Fruit fly (Drosophila melanogaster) whole organism, embryonic: ENCODE measurements around the gene Oatp74D.

Experiments used
- Blimp-1 ChIP-seq: fragments of 200-800 bp; sonication (Bioruptor generic); optimal IDR thresholded peaks from 3 replicates; lab custom pipeline; 2018; ENCODE audit warnings: missing biosample characterization, missing genetic modification characterization, mild to moderate bottlenecking, moderate library complexity, missing genetic modification reagents
- CG10366 ChIP-seq: fragments of 200-800 bp; sonication (Bioruptor generic); IDR thresholded peaks from 2 replicates; pipeline ENCODE4 v1.3.6; 2022; ENCODE audit warnings: missing biosample characterization, missing genetic modification characterization
- CG11398 ChIP-seq: fragments of 200-800 bp; sonication (Bioruptor generic); optimal IDR thresholded peaks from 2 replicates; lab custom pipeline; 2016; ENCODE audit warnings: missing biosample characterization, missing genetic modification characterization
- CG12391 ChIP-seq: fragments of 200-800 bp; sonication (Bioruptor generic); optimal IDR thresholded peaks from 3 replicates; lab custom pipeline; 2018; ENCODE audit warnings: missing biosample characterization, mild to moderate bottlenecking, missing genetic modification characterization, moderate library complexity
- CG13287 ChIP-seq: fragments of 200-800 bp; sonication (Bioruptor generic); IDR thresholded peaks from 2 replicates; pipeline ENCODE4 v1.3.6; 2022; ENCODE audit warnings: missing biosample characterization, missing genetic modification characterization; ENCODE audit not compliant: partially characterized antibody
- CG14441 ChIP-seq: fragments of 200-800 bp; sonication (Bioruptor generic); IDR thresholded peaks from 2 replicates; pipeline ENCODE4 v1.3.6; 2022; ENCODE audit warnings: missing biosample characterization, missing genetic modification characterization
- CG18599 ChIP-seq: fragments of 200-800 bp; sonication (Bioruptor generic); optimal IDR thresholded peaks from 3 replicates; lab custom pipeline; 2017; ENCODE audit warnings: missing biosample characterization, missing genetic modification characterization, mild to moderate bottlenecking, moderate library complexity, missing genetic modification reagents
- CG3407 ChIP-seq: fragments of 200-800 bp; sonication (Bioruptor generic); optimal IDR thresholded peaks from 2 replicates; lab custom pipeline; 2018; ENCODE audit warnings: missing biosample characterization, mild to moderate bottlenecking, missing genetic modification characterization
- CG34422 ChIP-seq: fragments of 200-800 bp; sonication (Bioruptor generic); IDR thresholded peaks from 3 replicates; pipeline ENCODE4 v1.3.6; 2022; ENCODE audit warnings: missing biosample characterization, missing genetic modification characterization
- CG7987 ChIP-seq: fragments of 200-800 bp; sonication (Bioruptor generic); optimal IDR thresholded peaks from 2 replicates; lab custom pipeline; 2018; ENCODE audit warnings: missing biosample characterization, mild to moderate bottlenecking, missing genetic modification characterization, moderate library complexity
- CG8944 ChIP-seq: fragments of 200-800 bp; sonication (Bioruptor generic); optimal IDR thresholded peaks from 3 replicates; lab custom pipeline; 2016; ENCODE audit warnings: missing biosample characterization, missing genetic modification characterization
- Eip74EF ChIP-seq, 2 experiments: fragments of 200-800 bp in 1 of 2; fragments of >200 bp in 1 of 2; sonication (Bioruptor generic) in 1 of 2; optimal IDR thresholded peaks; 2 replicates each; lab custom pipeline; 2017 to 2019; ENCODE audit warnings: missing biosample characterization in 2 of 2, missing genetic modification characterization in 2 of 2, mild to moderate bottlenecking in 1 of 2, moderate library complexity in 1 of 2
- Hand ChIP-seq: fragments of 200-800 bp; sonication (Bioruptor generic); optimal IDR thresholded peaks from 2 replicates; lab custom pipeline; 2017; ENCODE audit warnings: mild to moderate bottlenecking, missing biosample characterization, missing genetic modification reagents, missing genetic modification characterization
- Hmr ChIP-seq: fragments of 200-800 bp; sonication (Bioruptor generic); optimal IDR thresholded peaks from 3 replicates; lab custom pipeline; 2017; ENCODE audit warnings: mild to moderate bottlenecking, missing biosample characterization, missing genetic modification reagents, missing genetic modification characterization
- Kr ChIP-seq: fragments of 200-800 bp; sonication (Bioruptor generic); optimal IDR thresholded peaks from 2 replicates; lab custom pipeline; 2017; ENCODE audit warnings: missing biosample characterization, mild to moderate bottlenecking, missing genetic modification characterization
- NC2β ChIP-seq: fragments of 200-800 bp; sonication (Bioruptor generic); optimal IDR thresholded peaks from 2 replicates; lab custom pipeline; 2016; ENCODE audit warnings: missing biosample characterization, missing genetic modification characterization
- Neu2 ChIP-seq: fragments of 200-800 bp; sonication (Bioruptor generic); optimal IDR thresholded peaks from 3 replicates; lab custom pipeline; 2016; ENCODE audit warnings: missing biosample characterization, missing genetic modification characterization, borderline replicate concordance
- Oli ChIP-seq: fragments of 200-800 bp; sonication (Bioruptor generic); optimal IDR thresholded peaks from 2 replicates; lab custom pipeline; 2018; ENCODE audit warnings: missing biosample characterization, mild to moderate bottlenecking, missing genetic modification characterization, moderate library complexity
- Ravus ChIP-seq: fragments of 200-800 bp; sonication (Bioruptor generic); IDR thresholded peaks from 2 replicates; pipeline ENCODE4 v1.3.6; 2022; ENCODE audit warnings: missing biosample characterization, missing genetic modification characterization
- Scr ChIP-seq: fragments of 200-800 bp; sonication (Bioruptor generic); IDR thresholded peaks from 2 replicates; pipeline ENCODE4 v1.3.6; 2022; ENCODE audit warnings: missing biosample characterization, missing genetic modification characterization; ENCODE audit not compliant: partially characterized antibody
- Sry-δ ChIP-seq: fragments of 200-800 bp; sonication (Bioruptor generic); optimal IDR thresholded peaks from 2 replicates; lab custom pipeline; 2016; ENCODE audit warnings: missing biosample characterization, missing genetic modification characterization
- Stat92E ChIP-seq, 3 experiments: fragments of >200 bp in 2 of 3; fragments of 200-800 bp in 1 of 3; sonication (Bioruptor generic) in 1 of 3; optimal IDR thresholded peaks; 2 replicates each; lab custom pipeline; 2017 to 2019; ENCODE audit warnings: missing biosample characterization in 3 of 3, missing genetic modification characterization in 3 of 3, mild to moderate bottlenecking in 1 of 3, moderate library complexity in 1 of 3
- YL-1 ChIP-seq: fragments of 200-800 bp; sonication (Bioruptor generic); optimal IDR thresholded peaks from 3 replicates; lab custom pipeline; 2017; ENCODE audit warnings: missing biosample characterization, mild to moderate bottlenecking, missing genetic modification characterization
- ac ChIP-seq: fragments of 200-800 bp; sonication (Bioruptor generic); optimal IDR thresholded peaks from 3 replicates; lab custom pipeline; 2017; ENCODE audit warnings: missing biosample characterization, mild to moderate bottlenecking, missing genetic modification characterization
- bab2 ChIP-seq: fragments of 200-800 bp; sonication (Bioruptor generic); optimal IDR thresholded peaks from 2 replicates; lab custom pipeline; 2016; ENCODE audit warnings: missing biosample characterization, missing genetic modification characterization
- bigmax ChIP-seq: fragments of 200-800 bp; sonication (Bioruptor generic); optimal IDR thresholded peaks from 2 replicates; lab custom pipeline; 2018; ENCODE audit warnings: missing biosample characterization, mild to moderate bottlenecking, missing genetic modification characterization
- bsh ChIP-seq, 2 experiments: fragments of 200-800 bp; sonication (Bioruptor generic); optimal IDR thresholded peaks; 2 replicates each; lab custom pipeline; 2017 to 2018; ENCODE audit warnings: mild to moderate bottlenecking in 2 of 2, missing biosample characterization in 2 of 2, missing genetic modification characterization in 2 of 2, moderate library complexity in 1 of 2
- cg ChIP-seq: fragments of 200-800 bp; sonication (Bioruptor generic); optimal IDR thresholded peaks from 3 replicates; lab custom pipeline; 2019; ENCODE audit warnings: missing biosample characterization, mild to moderate bottlenecking, missing genetic modification characterization, moderate library complexity
- chif ChIP-seq, 2 experiments: fragments of 200-800 bp; sonication (Bioruptor generic); optimal IDR thresholded peaks; 3 replicates each; lab custom pipeline; 2016; ENCODE audit warnings: missing biosample characterization in 2 of 2, missing genetic modification characterization in 2 of 2
- corto ChIP-seq: fragments of 200-800 bp; sonication (Bioruptor generic); optimal IDR thresholded peaks from 2 replicates; lab custom pipeline; 2016; ENCODE audit warnings: missing biosample characterization, mild to moderate bottlenecking, missing genetic modification characterization, moderate library complexity
- ems ChIP-seq: fragments of 200-800 bp; sonication (Bioruptor generic); optimal IDR thresholded peaks from 3 replicates; lab custom pipeline; 2016; ENCODE audit warnings: missing biosample characterization, missing genetic modification characterization
- gcm ChIP-seq: fragments of 200-800 bp; sonication (Bioruptor generic); optimal IDR thresholded peaks from 2 replicates; lab custom pipeline; 2019; ENCODE audit warnings: missing biosample characterization, mild to moderate bottlenecking, missing genetic modification characterization, moderate library complexity
- gem ChIP-seq: fragments of 200-800 bp; sonication (Bioruptor generic); optimal IDR thresholded peaks from 2 replicates; lab custom pipeline; 2019; ENCODE audit warnings: missing biosample characterization, mild to moderate bottlenecking, missing genetic modification characterization, moderate library complexity
- gsb-n ChIP-seq: fragments of 200-800 bp; sonication (Bioruptor generic); optimal IDR thresholded peaks from 3 replicates; lab custom pipeline; 2018; ENCODE audit warnings: missing biosample characterization, mild to moderate bottlenecking, missing genetic modification characterization
- kni ChIP-seq: fragments of 200-800 bp; sonication (Bioruptor generic); optimal IDR thresholded peaks from 3 replicates; lab custom pipeline; 2017; ENCODE audit warnings: mild to moderate bottlenecking, missing biosample characterization, missing genetic modification reagents, missing genetic modification characterization
- onecut ChIP-seq: fragments of 200-800 bp; sonication (Bioruptor generic); IDR thresholded peaks from 2 replicates; pipeline ENCODE4 v1.3.6; 2022; ENCODE audit warnings: missing biosample characterization, missing genetic modification characterization
- pros ChIP-seq: fragments of 200-800 bp; sonication (Bioruptor generic); optimal IDR thresholded peaks from 3 replicates; lab custom pipeline; 2019; ENCODE audit warnings: missing biosample characterization, mild to moderate bottlenecking, missing genetic modification characterization, moderate library complexity
- pum ChIP-seq: fragments of 200-800 bp; sonication (Bioruptor generic); optimal IDR thresholded peaks from 2 replicates; lab custom pipeline; 2016; ENCODE audit warnings: missing biosample characterization, missing genetic modification characterization
- sens ChIP-seq: fragments of 200-800 bp; sonication (Bioruptor generic); peaks from one replicate; lab custom pipeline; 2016; ENCODE audit warnings: missing biosample characterization, missing genetic modification characterization
- sr ChIP-seq: fragments of 200-800 bp; sonication (Bioruptor generic); IDR thresholded peaks from 3 replicates; pipeline ENCODE4 v1.3.6; 2022; ENCODE audit warnings: missing biosample characterization, missing genetic modification characterization
- sug ChIP-seq: fragments of 200-800 bp; optimal IDR thresholded peaks from 2 replicates; lab custom pipeline; 2019; ENCODE audit warnings: missing biosample characterization, mild to moderate bottlenecking, missing genetic modification characterization, moderate library complexity
- tna ChIP-seq: fragments of 200-800 bp; sonication (Bioruptor generic); IDR thresholded peaks from 2 replicates; pipeline ENCODE4 v1.3.6; 2022; ENCODE audit warnings: missing biosample characterization, missing genetic modification characterization; ENCODE audit not compliant: partially characterized antibody
- toy ChIP-seq: fragments of 200-800 bp; sonication (Bioruptor generic); IDR thresholded peaks from 2 replicates; pipeline ENCODE4 v1.3.6; 2022; ENCODE audit warnings: missing biosample characterization, missing genetic modification characterization
- ttk ChIP-seq: fragments of 200-800 bp; sonication (Bioruptor generic); IDR thresholded peaks from 2 replicates; pipeline ENCODE4 v2.1.2; 2022; ENCODE audit warnings: missing biosample characterization, missing genetic modification characterization
- wek ChIP-seq: fragments of 200-800 bp; sonication (Bioruptor generic); optimal IDR thresholded peaks from 3 replicates; lab custom pipeline; 2018; ENCODE audit warnings: missing biosample characterization, mild to moderate bottlenecking, missing genetic modification characterization, moderate library complexity

Oatp74D gene

dm6 chr3L:17495266-17495961 is 8.5 kb downstream of the Oatp74D start (continued):
- TF ChIP-seq Neu2: no peak
- TF ChIP-seq ttk (GFP tag; lab: Robert Waterston, UW): 0 out of 2 replicates have a peak, but pooled peaks have one; percentile 24
- TF ChIP-seq Ravus (GFP tag; lab: Robert Waterston, UW): no peak
- no peak for TF ChIP-seq bab2 (GFP tag; lab: Kevin White, UChicago)
- TF ChIP-seq tna (GFP tag; lab: Robert Waterston, UW): no peak
- no peak for TF ChIP-seq gsb-n (tag; lab: Kevin White, UChicago)
- TF ChIP-seq toy (GFP tag; lab: Robert Waterston, UW): no peak
- no peak for TF ChIP-seq CG10366

dm6 chr3L:17496012-17496411 is 9.1 kb downstream of the Oatp74D start:
- TF ChIP-seq ac (peak; percentile 88), Kr (GFP tag; lab: Kevin White, UChicago) (peak; percentile 7), chif (GFP tag; optimal IDR thresholded peaks at IDR 0.05; lab: Kevin White, UChicago) (no peak), onecut (GFP tag; lab: Robert Waterston, UW) (peak; percentile 11; the same call in 1 of the 2 replicates), cg (GFP tag; lab: Kevin White, UChicago) (peak; percentile 34), kni (peak; percentile 12), sens (GFP tag; lab: Kevin White, UChicago) (peak; percentile 50), Stat92E (GFP tag; optimal IDR thresholded peaks at IDR 0.05; lab: Kevin White, UChicago) (no peak), Blimp-1 (GFP tag; lab: Kevin White, UChicago) (peak; percentile 95), pros (peak; percentile 25), sr (GFP tag; lab: Robert Waterston, UW) (0 out of 3 replicates have a peak, but pooled peaks have one; percentile 15), bigmax (no peak)

- TF ChIP-seq pum (no peak), gem (tag; lab: Kevin White, UChicago) (peak; percentile 58), CG18599 (GFP tag; lab: Kevin White, UChicago) (no peak), Eip74EF (GFP tag; optimal IDR thresholded peaks at IDR 0.05; lab: Kevin White, UChicago) (no peak), Hand (GFP tag; lab: Kevin White, UChicago) (no peak), Sry-δ (GFP tag; lab: Kevin White, UChicago) (no peak), CG7987 (GFP tag; lab: Kevin White, UChicago) (no peak), Hmr (GFP tag; lab: Kevin White, UChicago) (no peak), CG34422 (no peak), bsh (GFP tag; optimal IDR thresholded peaks at IDR 0.05; lab: Kevin White, UChicago) (peak; percentile 39 to 49), Scr (GFP tag; lab: Robert Waterston, UW) (no peak), wek (GFP tag; lab: Kevin White, UChicago) (no peak), Oli (peak; percentile 38), CG8944 (GFP tag; lab: Kevin White, UChicago) (no peak), CG3407 (GFP tag; lab: Kevin White, UChicago) (no peak), YL-1 (GFP tag; lab: Kevin White, UChicago) (no peak), CG13287 (GFP tag; lab: Robert Waterston, UW) (no peak), CG12391 (tag; lab: Kevin White, UChicago) (peak; percentile 30), NC2β (GFP tag; lab: Kevin White, UChicago) (no peak), sug (tag; lab: Kevin White, UChicago) (no peak), gcm (GFP tag; lab: Kevin White, UChicago) (no peak), kni (no peak), ems (GFP tag; lab: Kevin White, UChicago) (no peak), corto (GFP tag; lab: Kevin White, UChicago) (no peak), CG11398 (GFP tag; lab: Kevin White, UChicago) (no peak), CG14441 (GFP tag; lab: Robert Waterston, UW) (no peak)
These were observed 10.1 kb downstream of the Oatp74D start for dm6 chr3L:17496871-17497492.
